Worm (Caenorhabditis elegans) whole organism, midembryonic: Measurements from ENCODE around the gene C25E10.16.

ENCODE experiments used
- T22C8.4 ChIP-seq: fragments of 200-800 bp; sonication (Bioruptor generic); IDR thresholded peaks from 2 replicates; pipeline ENCODE4 v1.3.6; 2022; ENCODE audit warnings: missing genetic modification characterization, missing compliant biosample characterization
- cog-1 ChIP-seq: sonication (generic microtip); optimal IDR thresholded peaks from 2 replicates; lab custom pipeline; 2016; ENCODE audit warnings: missing genetic modification characterization, missing compliant biosample characterization
- flt-1 ChIP-seq: fragments of 200-800 bp; sonication (Bioruptor generic); IDR thresholded peaks from 2 replicates; pipeline ENCODE4 v1.3.6; 2022; ENCODE audit warnings: missing genetic modification characterization, missing compliant biosample characterization
- klf-2 ChIP-seq: fragments of 200-800 bp; sonication (Bioruptor generic); conservative IDR thresholded peaks from 2 replicates; pipeline ENCODE4 v1.3.6; 2022; ENCODE audit warnings: missing genetic modification reagents, missing genetic modification characterization, missing compliant biosample characterization
- med-1 ChIP-seq: sonication (generic microtip); optimal IDR thresholded peaks from 2 replicates; lab custom pipeline; 2017; ENCODE audit warnings: missing genetic modification characterization, mild to moderate bottlenecking, missing compliant biosample characterization, antibody characterized with exemption, missing genetic modification reagents; ENCODE audit not compliant: insufficient read depth
- ref-1 ChIP-seq: fragments of 200-800 bp; sonication (Bioruptor generic); conservative IDR thresholded peaks from 2 replicates; pipeline ENCODE4 v1.3.6; 2022; ENCODE audit warnings: missing genetic modification reagents, missing genetic modification characterization, missing compliant biosample characterization
- tab-1 ChIP-seq: fragments of 200-800 bp; sonication (Bioruptor generic); IDR thresholded peaks from 2 replicates; pipeline ENCODE4 v1.3.6; 2022; ENCODE audit warnings: missing genetic modification characterization, missing compliant biosample characterization
- ztf-23 ChIP-seq: fragments of 200-800 bp; sonication (Bioruptor generic); IDR thresholded peaks from 2 replicates; pipeline ENCODE4 v1.3.6; 2022; ENCODE audit warnings: missing genetic modification reagents, missing genetic modification characterization, missing compliant biosample characterization
- ztf-29 ChIP-seq: fragments of 200-800 bp; sonication (Bioruptor generic); IDR thresholded peaks from 2 replicates; pipeline ENCODE4 v1.3.6; 2022; ENCODE audit warnings: missing genetic modification reagents, missing genetic modification characterization, missing compliant biosample characterization

C25E10.16 gene

ce11 chrV:9062341-9062740, 3.0 kb upstream of the C25E10.16 start, which contains the start of gene C25E10.12:
Gene C25E10.12, minus strand, starts transcription at chrV:9062441.
- no peak for TF ChIP-seq ztf-23 (GFP tag; lab: Robert Waterston, UW)
- TF ChIP-seq ref-1 (GFP tag; lab: Robert Waterston, UW) = no peak
- TF ChIP-seq tab-1 (GFP tag; lab: Robert Waterston, UW) = no peak

- TF ChIP-seq T22C8.4 = no peak
- TF ChIP-seq cog-1 (tag; lab: Kevin White, UChicago) = no peak
- no peak for TF ChIP-seq ref-1 (GFP tag; lab: Robert Waterston, UW)
- TF ChIP-seq med-1 = no peak
These were observed 741 bp downstream of the C25E10.16 start, which contains the start of gene C25E10.11 for ce11 chrV:9058627-9059026. Gene C25E10.11, minus strand, starts transcription at chrV:9058727.

ce11 chrV:9056253-9056652, 3.1 kb downstream of the C25E10.16 start, which contains the start of gene C25E10.10:
Gene C25E10.10, minus strand, starts transcription at chrV:9056353.
- TF ChIP-seq flt-1 (GFP tag; lab: Robert Waterston, UW) (no peak), T22C8.4 (no peak), cog-1 (tag; lab: Kevin White, UChicago) (no peak), med-1 (no peak), ztf-29 (GFP tag; lab: Robert Waterston, UW) (no peak), klf-2 (GFP tag; lab: Robert Waterston, UW) (no peak), tab-1 (GFP tag; lab: Robert Waterston, UW) (no peak), ztf-23 (GFP tag; lab: Robert Waterston, UW) (no peak), ref-1 (GFP tag; lab: Robert Waterston, UW) (no peak)

- TF ChIP-seq T22C8.4 (no peak), ztf-23 (GFP tag; lab: Robert Waterston, UW) (no peak), ref-1 (GFP tag; lab: Robert Waterston, UW) (no peak), tab-1 (GFP tag; lab: Robert Waterston, UW) (no peak), flt-1 (GFP tag; lab: Robert Waterston, UW) (no peak), klf-2 (GFP tag; lab: Robert Waterston, UW) (no peak), ztf-29 (GFP tag; lab: Robert Waterston, UW) (no peak)
These were observed 3.7 kb downstream of the C25E10.16 start for ce11 chrV:9055644-9056043.

- no peak for TF ChIP-seq ref-1 (GFP tag; lab: Robert Waterston, UW)
These were observed 4.6 kb downstream of the C25E10.16 start, which contains the start of gene swm-1 for ce11 chrV:9054771-9055170. Gene swm-1, minus strand, starts transcription at chrV:9054871.

- no peak for TF ChIP-seq cog-1 (tag; lab: Kevin White, UChicago)
- no peak for TF ChIP-seq flt-1 (GFP tag; lab: Robert Waterston, UW)
- no peak for TF ChIP-seq med-1
- no peak for TF ChIP-seq klf-2 (GFP tag; lab: Robert Waterston, UW)
- no peak for TF ChIP-seq ztf-23 (GFP tag; lab: Robert Waterston, UW)
- no peak for TF ChIP-seq ref-1 (GFP tag; lab: Robert Waterston, UW)
These were observed 5.4 kb downstream of the C25E10.16 start, which contains the start of gene C25E10.8 for ce11 chrV:9053969-9054368. Gene C25E10.8, minus strand, starts transcription at chrV:9054069.

- TF ChIP-seq klf-2 (GFP tag; lab: Robert Waterston, UW) = no peak
- no peak for TF ChIP-seq tab-1 (GFP tag; lab: Robert Waterston, UW)
These were observed 6.1 kb downstream of the C25E10.16 start for ce11 chrV:9053235-9053634.

- TF ChIP-seq ref-1 (GFP tag; lab: Robert Waterston, UW) (no peak), klf-2 (GFP tag; lab: Robert Waterston, UW) (no peak), cog-1 (tag; lab: Kevin White, UChicago) (no peak), tab-1 (GFP tag; lab: Robert Waterston, UW) (no peak), T22C8.4 (no peak), flt-1 (GFP tag; lab: Robert Waterston, UW) (no peak), ztf-29 (GFP tag; lab: Robert Waterston, UW) (no peak), med-1 (no peak), ztf-23 (GFP tag; lab: Robert Waterston, UW) (no peak)
These were observed 8.3 kb downstream of the C25E10.16 start, which contains the start of gene C25E10.7 for ce11 chrV:9051100-9051499. Gene C25E10.7, minus strand, starts transcription at chrV:9051200.

- TF ChIP-seq ztf-23 (GFP tag; lab: Robert Waterston, UW) = no peak
- no peak for TF ChIP-seq cog-1 (tag; lab: Kevin White, UChicago)
- TF ChIP-seq T22C8.4 = no peak
- TF ChIP-seq ztf-29 (GFP tag; lab: Robert Waterston, UW) = no peak
- no peak for TF ChIP-seq tab-1 (GFP tag; lab: Robert Waterston, UW)
These were observed 10.1 kb downstream of the C25E10.16 start for ce11 chrV:9049271-9049670.

- TF ChIP-seq med-1 = no peak
- TF ChIP-seq flt-1 (GFP tag; lab: Robert Waterston, UW) = no peak
- TF ChIP-seq ref-1 (GFP tag; lab: Robert Waterston, UW) = no peak
- TF ChIP-seq ztf-23 (GFP tag; lab: Robert Waterston, UW) = no peak
These were observed 11.8 kb downstream of the C25E10.16 start, which contains the start of gene C25E10.17 for ce11 chrV:9047555-9048049. Gene C25E10.17, minus strand, starts transcription at chrV:9047605.

- TF ChIP-seq flt-1 (GFP tag; lab: Robert Waterston, UW) = no peak
These were observed 14.5 kb downstream of the C25E10.16 start, which contains the start of gene nhr-30 for ce11 chrV:9044871-9045270. Gene nhr-30, plus strand, starts transcription at chrV:9045171.
